Worm (Caenorhabditis elegans): Measurements from ENCODE around the gene Y50E8A.2.

- TF ChIP-seq mab-5 (tag; optimal IDR thresholded peaks at IDR 0.05), result no peak
- no peak for TF ChIP-seq flh-1 (GFP tag; optimal IDR thresholded peaks at IDR 0.05)
- peak; percentile 97 for TF ChIP-seq unc-62 (GFP tag; optimal IDR thresholded peaks at IDR 0.05)
- peak; percentile 14 for TF ChIP-seq elt-3 (tag; optimal IDR thresholded peaks at IDR 0.05)
- TF ChIP-seq ces-1 (GFP tag; optimal IDR thresholded peaks at IDR 0.05), result peak; percentile 90
- no peak for TF ChIP-seq ceh-43 (GFP tag; optimal IDR thresholded peaks at IDR 0.05)
- TF ChIP-seq nhr-76 (tag; optimal IDR thresholded peaks at IDR 0.05), result no peak
- peak; percentile 99 for TF ChIP-seq unc-120 (tag; optimal IDR thresholded peaks at IDR 0.05; ENCODE audit: poor library complexity, severe bottlenecking)
- no peak for TF ChIP-seq nhr-28 (tag; optimal IDR thresholded peaks at IDR 0.05)
- TF ChIP-seq M03D4.4 (tag; optimal IDR thresholded peaks at IDR 0.05), result peak; percentile 42
- peak; percentile 80 for TF ChIP-seq pha-4 (tag; optimal IDR thresholded peaks at IDR 0.05)
- no peak for TF ChIP-seq blmp-1 (tag; optimal IDR thresholded peaks at IDR 0.05)
- TF ChIP-seq drap-1 (GFP tag; optimal IDR thresholded peaks at IDR 0.05), result peak; percentile 91
These were observed 31.9 kb downstream of the Y50E8A.2 start, which contains the start of gene unc-112 for ce11 chrV:14696604-14697307.

Data from whole organism, mixed stage, embryonic.